Worm (Caenorhabditis elegans) whole organism, L3 larva: Measurements from ENCODE around the gene T09A5.14.

Experiments used
- ceh-28 ChIP-seq: fragments of 150-350 bp; optimal IDR thresholded peaks from 2 replicates; lab custom pipeline; 2014; ENCODE audit warnings: missing biosample characterization, missing genetic modification reagents, missing genetic modification characterization
- nhr-11 ChIP-seq: fragments of 150-350 bp; optimal IDR thresholded peaks from 2 replicates; lab custom pipeline; 2014; ENCODE audit warnings: missing biosample characterization, missing genetic modification characterization
- tbx-2 ChIP-seq: sonication (generic microtip); optimal IDR thresholded peaks from 2 replicates; lab custom pipeline; 2016; ENCODE audit warnings: mild to moderate bottlenecking, missing genetic modification characterization, missing compliant biosample characterization
- unc-39 ChIP-seq: sonication (generic microtip); optimal IDR thresholded peaks from 4 replicates; lab custom pipeline; 2017; ENCODE audit warnings: missing biosample characterization, missing genetic modification characterization

DNA sequence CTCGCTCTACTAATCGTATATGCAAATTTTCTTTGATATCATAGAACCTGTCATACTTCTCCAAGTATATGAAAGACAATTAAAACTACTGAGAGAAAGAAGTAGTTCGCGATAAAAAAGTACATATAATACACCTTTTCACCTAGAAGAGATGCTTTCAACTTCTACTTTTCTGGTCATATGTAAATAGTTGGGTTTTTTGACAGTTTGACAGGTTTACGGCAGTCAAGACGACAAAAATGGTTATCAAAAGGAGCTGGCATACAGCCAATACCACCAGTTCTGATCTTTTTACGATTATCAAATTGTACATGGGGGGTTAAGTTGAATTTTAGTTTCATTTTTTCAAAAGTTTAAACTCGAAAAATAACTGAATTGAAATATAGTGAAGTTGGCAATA lies 17.2 kb upstream of the T09A5.14 start:
- TF ChIP-seq nhr-11 (tag; lab: Kevin White, UChicago) (no peak), unc-39 (tag; lab: Kevin White, UChicago) (no peak), tbx-2 (tag; lab: Kevin White, UChicago) (no peak), ceh-28 (tag; lab: Kevin White, UChicago) (no peak)
